Worm (Caenorhabditis elegans) whole organism, L4/young adult: ENCODE results near the gene F47C12.7.

Experiments
- dao-5 ChIP-seq: sonication (generic microtip); optimal IDR thresholded peaks from 2 replicates; lab custom pipeline; 2016; ENCODE audit warnings: missing genotype, missing genetic modification characterization, moderate library complexity, missing compliant biosample characterization
- him-1 ChIP-seq: sonication (generic microtip); optimal IDR thresholded peaks from 2 replicates; lab custom pipeline; 2016; ENCODE audit warnings: missing genotype, missing genetic modification reagents, missing genetic modification characterization, missing compliant biosample characterization

DNA sequence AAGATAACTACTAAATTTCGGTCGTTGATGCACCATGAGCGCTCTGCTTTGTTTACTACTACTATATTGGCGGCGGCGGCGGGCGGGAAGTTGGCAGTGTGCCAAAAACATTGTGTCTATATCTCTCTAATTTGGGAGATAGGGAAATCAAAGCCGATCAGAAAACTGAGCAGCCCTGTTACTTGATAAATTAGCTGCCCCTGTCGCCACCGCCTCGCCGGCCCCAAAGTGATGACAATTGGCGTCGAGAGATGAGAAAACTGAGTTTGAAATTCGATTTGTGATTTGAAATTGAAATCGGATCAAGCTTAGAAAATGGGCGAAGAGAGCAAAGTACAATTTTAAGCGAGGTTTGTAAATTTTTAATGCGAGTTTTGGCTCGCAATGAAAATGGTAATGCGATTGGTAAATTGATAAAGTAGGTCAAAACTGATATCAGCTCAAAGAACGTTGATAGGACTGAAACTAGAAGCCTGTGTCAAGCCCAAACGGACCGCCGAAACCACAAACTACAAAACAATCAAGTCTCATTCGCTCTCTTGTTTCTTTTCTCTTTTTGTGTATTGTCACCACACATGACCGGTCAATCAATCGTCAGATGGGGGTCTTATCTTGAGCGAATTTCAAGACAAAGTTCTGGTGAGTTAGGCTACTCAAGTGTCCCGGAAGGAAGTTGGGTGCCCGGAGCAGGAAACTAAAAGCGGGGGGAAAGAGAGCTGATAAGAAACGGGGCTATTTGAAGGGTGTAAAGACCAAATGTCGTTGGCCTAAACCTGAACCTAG is 32.0 kb upstream of the F47C12.7 start:
- TF ChIP-seq dao-5 (tag; lab: Kevin White, UChicago) (no peak), him-1 (tag; lab: Kevin White, UChicago) (no peak)
